Worm (Caenorhabditis elegans): ENCODE measurements around the gene Y66D12A.16.

DNA sequence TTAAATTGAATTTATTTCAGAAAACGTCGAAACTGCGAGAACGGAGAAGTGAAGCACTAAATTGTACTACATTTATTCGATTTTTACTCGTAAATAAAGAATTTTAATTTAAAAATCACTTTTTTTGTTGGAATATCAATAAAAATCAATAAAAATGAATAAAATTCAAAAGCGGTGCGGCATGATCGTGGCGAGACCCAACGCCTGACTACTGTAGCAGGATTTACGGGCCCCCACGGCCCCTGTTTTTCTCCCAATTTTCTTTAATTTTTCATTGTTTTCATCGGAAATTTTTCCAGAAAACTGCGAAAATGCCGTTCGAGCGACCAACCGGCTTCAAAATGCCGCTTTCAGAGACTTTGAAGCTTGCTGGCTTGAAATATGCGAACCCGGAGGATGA lies 14.5 kb upstream of the Y66D12A.16 start, which contains the start of gene Y66D12A.19:
- no peak for TF ChIP-seq R02D3.7 (tag; optimal IDR thresholded peaks at IDR 0.05)
- TF ChIP-seq fos-1 (tag; optimal IDR thresholded peaks at IDR 0.05): no peak
- no peak for TF ChIP-seq ceh-82 (tag; optimal IDR thresholded peaks at IDR 0.05)
- no peak for TF ChIP-seq sem-4 (tag; optimal IDR thresholded peaks at IDR 0.05)
- no peak for TF ChIP-seq zag-1 (tag; optimal IDR thresholded peaks at IDR 0.05)
- TF ChIP-seq gmeb-1 (tag; optimal IDR thresholded peaks at IDR 0.05): no peak
- no peak for TF ChIP-seq lsy-2 (tag; optimal IDR thresholded peaks at IDR 0.05)
- TF ChIP-seq snpc-4 (tag; optimal IDR thresholded peaks at IDR 0.05): no peak
- no peak for TF ChIP-seq aly-2 (tag; optimal IDR thresholded peaks at IDR 0.05)
